Fruit fly (Drosophila melanogaster): Measurements from ENCODE around the gene SA1.

DNA sequence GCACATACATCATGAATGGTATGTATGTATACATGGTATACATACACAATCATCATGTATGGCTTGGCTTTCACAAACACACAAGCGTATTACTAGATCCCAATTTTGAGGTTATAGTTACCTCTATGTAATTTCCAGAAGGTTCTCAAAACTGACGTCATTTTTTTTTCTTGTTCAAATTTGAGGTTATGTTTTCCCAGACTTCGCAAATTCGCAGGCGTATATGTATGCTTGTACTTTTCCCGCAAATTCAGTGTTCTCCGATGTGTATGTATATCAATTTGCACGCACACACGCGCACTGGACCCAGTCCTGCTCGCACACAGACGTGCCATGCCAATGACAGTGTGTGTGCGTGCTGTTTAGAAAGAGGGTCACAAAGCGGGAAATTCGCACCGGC is 16.1 kb downstream of the SA1 start:
- TF ChIP-seq CG10669 (GFP tag; optimal IDR thresholded peaks at IDR 0.05) (no peak), salr (GFP tag; optimal IDR thresholded peaks at IDR 0.05) (no peak), Sox102F (GFP tag; optimal IDR thresholded peaks at IDR 0.05) (no peak), Lpt (GFP tag; optimal IDR thresholded peaks at IDR 0.05) (no peak), CG11902 (GFP tag; optimal IDR thresholded peaks at IDR 0.05) (no peak), CG11762 (GFP tag; optimal IDR thresholded peaks at IDR 0.05; ENCODE audit: insufficient read depth) (no peak), CG4318 (GFP tag; optimal IDR thresholded peaks at IDR 0.05) (no peak), spab (GFP tag; optimal IDR thresholded peaks at IDR 0.05) (no peak), CG34406 (GFP tag; optimal IDR thresholded peaks at IDR 0.05) (no peak), acj6 (GFP tag; optimal IDR thresholded peaks at IDR 0.05) (no peak), ss (GFP tag; optimal IDR thresholded peaks at IDR 0.05) (peak; percentile 18 to 28), vri (GFP tag; optimal IDR thresholded peaks at IDR 0.05) (no peak)
